Worm (Caenorhabditis elegans): Measurements from ENCODE around the gene srg-16.

DNA sequence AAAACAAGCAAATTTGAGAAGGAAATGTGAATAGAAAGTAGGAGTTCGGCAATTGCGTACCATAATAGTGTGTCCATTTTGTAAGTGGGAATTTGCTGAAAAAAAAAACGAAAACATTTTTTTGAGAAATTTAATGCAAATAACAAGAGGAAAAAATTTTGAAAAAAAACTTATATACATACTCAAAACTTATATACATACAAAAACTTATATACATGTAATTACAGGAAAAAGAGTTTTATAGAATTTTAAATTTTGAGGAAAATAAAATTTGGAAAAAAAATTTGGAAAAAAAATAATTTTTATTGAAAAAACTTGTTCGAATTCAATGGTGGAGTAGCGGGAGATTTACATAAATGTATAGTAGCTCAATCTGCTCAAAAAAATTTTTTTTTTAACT, 35.9 kb downstream of the srg-16 start, which contains the start of gene ador-1:
- no peak for TF ChIP-seq R02D3.7 (tag; optimal IDR thresholded peaks at IDR 0.05)
- no peak for TF ChIP-seq aly-2 (tag; optimal IDR thresholded peaks at IDR 0.05)

Data from whole organism, L4 larva.